Worm (Caenorhabditis elegans): ENCODE data around the gene Y51A2A.6.

ce11 chrV:18324525-18324924, 22.0 kb downstream of the Y51A2A.6 start:
- no peak for TF ChIP-seq ztf-4 (tag; optimal IDR thresholded peaks at IDR 0.05)
- no peak for TF ChIP-seq nhr-77 (tag; optimal IDR thresholded peaks at IDR 0.05)

All from whole organism, L3 larva.